Worm (Caenorhabditis elegans): ENCODE measurements around the gene F01F1.15.

F01F1.15 gene

DNA sequence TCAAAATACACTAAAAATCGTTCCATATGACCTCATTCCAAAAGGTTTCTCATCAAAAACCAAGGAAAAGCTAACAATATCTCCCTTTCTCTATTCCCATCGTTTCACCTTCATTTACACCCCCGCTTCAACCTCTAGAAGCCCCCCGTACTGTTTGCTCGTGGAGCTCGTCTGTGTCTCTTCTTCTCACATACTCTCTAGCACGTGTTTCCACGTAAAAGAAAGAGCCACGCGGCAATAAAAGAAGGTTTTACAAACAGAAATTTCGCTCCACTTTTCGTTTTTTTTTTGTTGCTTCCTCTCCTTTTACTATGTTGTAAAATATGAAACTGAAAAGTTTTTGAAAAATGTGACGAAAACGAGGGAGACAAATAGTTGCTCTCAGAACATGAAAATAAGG, 23.6 kb upstream of the F01F1.15 start:
- TF ChIP-seq somi-1 (GFP tag; optimal IDR thresholded peaks at IDR 0.05) (no peak), pha-4 (tag; optimal IDR thresholded peaks at IDR 0.05) (peak; percentile 63)

DNA sequence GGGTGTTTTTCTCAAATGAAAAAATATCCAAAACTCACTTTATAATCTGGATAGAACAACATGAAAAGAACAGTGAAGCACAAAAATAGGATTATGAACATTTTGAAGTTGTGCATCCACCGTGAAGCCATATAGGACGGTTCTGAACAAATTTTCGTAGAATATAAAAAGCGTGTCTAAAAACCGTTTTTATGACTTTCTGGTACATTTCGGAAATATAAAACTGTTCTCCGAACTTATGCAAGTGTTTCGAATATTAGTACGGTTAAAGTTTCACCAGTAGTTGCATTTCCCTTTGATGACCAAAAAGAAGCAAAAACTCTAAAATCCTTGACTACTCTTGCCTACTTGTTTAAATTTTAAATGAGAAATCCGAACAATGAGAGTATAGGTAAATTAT, 19.3 kb upstream of the F01F1.15 start, which contains the start of gene C28H8.8:
TSS of gene C28H8.8 (minus strand) at position 101 of the 400 bp plus-strand sequence.
- TF ChIP-seq let-526 (GFP tag; IDR thresholded peaks at IDR 0.05), result no peak

DNA sequence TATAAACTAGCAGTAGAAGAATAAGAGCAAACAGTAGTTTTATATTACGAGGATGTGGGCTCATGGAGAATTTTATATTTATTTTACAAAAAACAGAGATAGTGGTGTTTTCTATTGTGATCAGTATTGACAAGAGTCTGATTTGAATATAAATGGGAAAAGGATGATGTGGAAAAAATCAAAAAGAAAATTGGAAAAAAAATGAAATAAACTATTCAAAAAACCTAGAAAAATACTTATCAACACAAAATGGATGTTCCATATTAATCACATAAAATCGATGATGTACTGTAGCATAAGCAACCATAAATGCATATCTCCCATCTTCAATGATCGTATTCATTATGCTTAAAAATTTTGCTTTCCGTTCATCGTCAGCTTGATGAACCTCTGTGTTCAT, 17.6 kb upstream of the F01F1.15 start, which contains the start of gene C28H8.7:
TSS of gene C28H8.7 (minus strand) at position 101 of the 400 bp plus-strand sequence.
- TF ChIP-seq ztf-28 (GFP tag; IDR thresholded peaks at IDR 0.05) (no peak), ztf-26 (tag; optimal IDR thresholded peaks at IDR 0.05) (no peak), attf-6 (GFP tag; IDR thresholded peaks at IDR 0.05) (no peak), mcd-1 (GFP tag; IDR thresholded peaks at IDR 0.05) (no peak), K12H6.12 (tag; optimal IDR thresholded peaks at IDR 0.05) (no peak), dox-1 (GFP tag; IDR thresholded peaks at IDR 0.05) (no peak), athp-1 (tag; optimal IDR thresholded peaks at IDR 0.05) (no peak), nfyb-1 (GFP tag; IDR thresholded peaks at IDR 0.05) (no peak), hlh-12 (tag; optimal IDR thresholded peaks at IDR 0.05) (no peak), pha-4 (tag; optimal IDR thresholded peaks at IDR 0.05) (no peak), lin-26 (GFP tag; IDR thresholded peaks at IDR 0.05) (no peak), nhr-179 (tag; optimal IDR thresholded peaks at IDR 0.05) (no peak), zim-3 (tag; optimal IDR thresholded peaks at IDR 0.05) (no peak), madf-3 (GFP tag; IDR thresholded peaks at IDR 0.05) (no peak)

DNA sequence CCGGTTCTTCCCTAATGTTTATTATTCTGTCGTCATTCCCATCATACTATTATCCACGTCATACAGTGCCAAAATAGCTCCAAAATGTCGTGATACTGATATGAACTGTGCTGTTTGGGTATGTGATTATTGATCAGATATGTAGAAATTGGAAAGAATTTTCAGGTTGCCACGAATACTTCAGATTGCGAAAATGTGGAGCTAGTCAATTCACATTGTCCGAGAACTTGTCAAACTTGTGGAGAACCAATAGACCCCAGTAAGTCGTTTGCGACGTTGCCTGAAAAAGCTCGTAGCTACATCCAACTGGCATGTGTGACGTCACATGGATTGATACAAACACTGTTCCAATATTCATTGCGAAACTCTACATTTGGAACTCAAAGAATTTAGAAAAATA, 15.1 kb upstream of the F01F1.15 start:
- TF ChIP-seq die-1 (tag; optimal IDR thresholded peaks at IDR 0.05) (no peak), rec-8 (tag; optimal IDR thresholded peaks at IDR 0.05) (no peak), Y56A3A.18 (GFP tag; IDR thresholded peaks at IDR 0.05) (no peak), tbp1 (GFP tag; optimal IDR thresholded peaks at IDR 0.05) (no peak), aptf-3 (GFP tag; IDR thresholded peaks at IDR 0.05) (no peak), lin-35 (GFP tag; optimal IDR thresholded peaks at IDR 0.05) (no peak), atf-7 (tag; optimal IDR thresholded peaks at IDR 0.05) (no peak), somi-1 (GFP tag; optimal IDR thresholded peaks at IDR 0.05) (no peak), ceh-58 (GFP tag; IDR thresholded peaks at IDR 0.05) (no peak), F22D6.2 (tag; optimal IDR thresholded peaks at IDR 0.05) (no peak), ccch-3 (GFP tag; optimal IDR thresholded peaks at IDR 0.05) (no peak), ztf-18 (tag; optimal IDR thresholded peaks at IDR 0.05) (no peak), akir-1 (GFP tag; optimal IDR thresholded peaks at IDR 0.05) (no peak), B0035.1 (tag; optimal IDR thresholded peaks at IDR 0.05) (no peak), C17E4.6 (GFP tag; IDR thresholded peaks at IDR 0.05) (no peak), D2030.7 (GFP tag; IDR thresholded peaks at IDR 0.05) (no peak), Y95B8A.8 (GFP tag; IDR thresholded peaks at IDR 0.05) (no peak), ets-4 (GFP tag; optimal IDR thresholded peaks at IDR 0.05) (no peak), madf-3 (GFP tag; IDR thresholded peaks at IDR 0.05) (no peak), sea-2 (GFP tag; IDR thresholded peaks at IDR 0.05) (no peak)

DNA sequence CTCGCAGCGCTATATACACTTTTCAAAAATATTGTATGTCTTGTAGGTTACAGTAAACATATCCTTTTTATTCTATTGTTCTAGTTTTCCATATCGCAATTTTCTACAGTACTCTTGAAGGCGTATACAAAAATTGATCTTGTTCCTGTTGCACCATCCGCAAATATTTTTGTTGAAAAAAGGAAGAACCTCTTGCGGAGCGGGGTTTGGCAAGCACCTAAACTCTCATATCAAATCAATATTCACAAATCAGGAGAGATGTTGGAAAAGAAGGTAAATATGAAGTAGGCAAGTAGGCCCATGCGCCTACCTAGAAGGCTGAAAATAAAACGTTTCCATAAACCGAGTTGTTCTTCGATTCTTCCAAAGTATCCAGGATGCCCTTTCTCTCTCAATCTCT, 14.7 kb upstream of the F01F1.15 start, which contains the start of gene C28H8.5:
TSS of gene C28H8.5 (plus strand) at position 301 of the 400 bp plus-strand sequence.
- TF ChIP-seq lin-40 (tag; optimal IDR thresholded peaks at IDR 0.05), result no peak
- no peak for TF ChIP-seq gei-17 (GFP tag; optimal IDR thresholded peaks at IDR 0.05)
- no peak for TF ChIP-seq madf-6 (GFP tag; IDR thresholded peaks at IDR 0.05)
- no peak for TF ChIP-seq Y56A3A.18 (GFP tag; IDR thresholded peaks at IDR 0.05)
- TF ChIP-seq lin-35 (GFP tag; optimal IDR thresholded peaks at IDR 0.05), result no peak
- no peak for TF ChIP-seq zfh-2 (GFP tag; conservative IDR thresholded peaks at IDR 0.05)
- TF ChIP-seq ceh-79 (tag; optimal IDR thresholded peaks at IDR 0.05), result no peak
- no peak for TF ChIP-seq F33H1.4 (GFP tag; IDR thresholded peaks at IDR 0.05)
- TF ChIP-seq bed-1 (GFP tag; IDR thresholded peaks at IDR 0.05), result no peak
- TF ChIP-seq hmg-20 (GFP tag; IDR thresholded peaks at IDR 0.05), result no peak
- TF ChIP-seq egrh-3 (GFP tag; IDR thresholded peaks at IDR 0.05), result no peak
- TF ChIP-seq mcd-1 (GFP tag; IDR thresholded peaks at IDR 0.05), result no peak
- TF ChIP-seq ceh-91 (GFP tag; IDR thresholded peaks at IDR 0.05), result no peak
- TF ChIP-seq T07F8.4 (tag; optimal IDR thresholded peaks at IDR 0.05), result no peak

Data from whole organism, young adult.